Fruit fly (Drosophila melanogaster) whole organism: ENCODE data around the gene Unc50.

Experiments
- CG8478 ChIP-seq: fragments of >200 bp; optimal IDR thresholded peaks from 2 replicates; lab custom pipeline; 2018; ENCODE audit warnings: inconsistent platforms
- EcR ChIP-seq, 2 experiments: fragments of >200 bp; optimal IDR thresholded peaks; 2 replicates each; lab custom pipeline; 2017; ENCODE audit warnings: missing biosample characterization in 2 of 2, missing genetic modification characterization in 2 of 2, missing genetic modification reagents in 2 of 2

dm6 chr3R:8670529-8671491 is 5.6 kb downstream of the Unc50 start, which contains the start of gene p:
- no peak for TF ChIP-seq EcR (GFP tag; optimal IDR thresholded peaks at IDR 0.05; lab: Kevin White, UChicago)
- no peak for TF ChIP-seq CG8478 (lab: Kevin White, UChicago)
